Worm (Caenorhabditis elegans) whole organism, young adult: ENCODE results near the gene T10B5.4.

Experiments used
- B0336.3 ChIP-seq: fragments of 200-800 bp; sonication (Bioruptor generic); IDR thresholded peaks from 2 replicates; pipeline ENCODE4 v1.3.6; 2022; ENCODE audit warnings: missing genetic modification characterization, missing compliant biosample characterization
- D2030.7 ChIP-seq: fragments of 200-800 bp; sonication (Bioruptor generic); IDR thresholded peaks from 2 replicates; pipeline ENCODE4 v1.3.6; 2022; ENCODE audit warnings: missing genetic modification reagents, missing genetic modification characterization, missing compliant biosample characterization
- F10E7.11 ChIP-seq: sonication (generic microtip); optimal IDR thresholded peaks from 2 replicates; lab custom pipeline; 2017; ENCODE audit warnings: mild to moderate bottlenecking, missing genetic modification characterization, moderate library complexity, missing compliant biosample characterization
- F33H1.4 ChIP-seq: fragments of 200-800 bp; sonication (Bioruptor generic); IDR thresholded peaks from 2 replicates; pipeline ENCODE4 v1.3.6; 2022; ENCODE audit warnings: missing genetic modification reagents, missing genetic modification characterization, missing compliant biosample characterization
- F39B2.1 ChIP-seq: fragments of 200-800 bp; sonication (Bioruptor generic); IDR thresholded peaks from 2 replicates; pipeline ENCODE4 v1.3.6; 2022; ENCODE audit warnings: missing genetic modification reagents, missing genetic modification characterization, missing compliant biosample characterization
- F52B5.7 ChIP-seq: sonication (generic microtip); optimal IDR thresholded peaks from 2 replicates; lab custom pipeline; 2016; ENCODE audit warnings: mild to moderate bottlenecking, missing genetic modification characterization, missing compliant biosample characterization
- F57A8.1 ChIP-seq: fragments of 200-800 bp; sonication (Bioruptor generic); optimal IDR thresholded peaks from 2 replicates; lab custom pipeline; 2018; ENCODE audit warnings: mild to moderate bottlenecking, missing genetic modification characterization, moderate library complexity, missing compliant biosample characterization
- F57C9.4 ChIP-seq: sonication (generic microtip); optimal IDR thresholded peaks from 2 replicates; lab custom pipeline; 2017; ENCODE audit warnings: mild to moderate bottlenecking, missing genetic modification characterization, missing compliant biosample characterization
- Y53F4B.3 ChIP-seq: fragments of 200-800 bp; sonication (Bioruptor generic); IDR thresholded peaks from 2 replicates; pipeline ENCODE4 v1.3.6; 2022; ENCODE audit warnings: missing genetic modification reagents, missing genetic modification characterization, missing compliant biosample characterization
- Y79H2A.3 ChIP-seq: fragments of 200-800 bp; sonication (Bioruptor generic); conservative IDR thresholded peaks from 2 replicates; pipeline ENCODE4 v1.3.6; 2022; ENCODE audit warnings: missing genetic modification reagents, missing genetic modification characterization, missing compliant biosample characterization
- ama-1 ChIP-seq, 3 experiments: fragments of 150-350 bp in 1 of 3; sonication (generic microtip) in 2 of 3; optimal IDR thresholded peaks; 2 replicates each; lab custom pipeline; 2014 to 2018; ENCODE audit warnings: missing biosample characterization in 2 of 3, missing genetic modification characterization in 2 of 3, missing genetic modification reagents in 2 of 3
- athp-1 ChIP-seq: sonication (generic microtip); optimal IDR thresholded peaks from 2 replicates; lab custom pipeline; 2017; ENCODE audit warnings: mild to moderate bottlenecking, missing genetic modification characterization, missing compliant biosample characterization
- ccch-3 ChIP-seq: fragments of 200-800 bp; sonication (Bioruptor generic); optimal IDR thresholded peaks from 2 replicates; lab custom pipeline; 2018; ENCODE audit warnings: mild to moderate bottlenecking, missing genetic modification characterization, missing compliant biosample characterization
- cebp-1 ChIP-seq, 2 experiments: fragments of 200-800 bp in 1 of 2; sonication (Bioruptor generic) in 1 of 2; sonication (generic microtip) in 1 of 2; IDR thresholded peaks in 1 of 2; optimal IDR thresholded peaks in 1 of 2; 2 replicates each; pipeline versions ENCODE4 v1.3.6 to Lab custom; 2017 to 2022; ENCODE audit warnings: missing compliant biosample characterization in 2 of 2, missing genetic modification characterization in 2 of 2, mild to moderate bottlenecking in 1 of 2, missing genetic modification reagents in 1 of 2, moderate library complexity in 1 of 2
- ceh-58 ChIP-seq: fragments of 200-800 bp; sonication (Bioruptor generic); IDR thresholded peaks from 2 replicates; pipeline ENCODE4 v1.3.6; 2022; ENCODE audit warnings: missing genetic modification characterization, missing compliant biosample characterization
- die-1 ChIP-seq: sonication (generic microtip); optimal IDR thresholded peaks from 2 replicates; lab custom pipeline; 2016; ENCODE audit warnings: missing genotype, mild to moderate bottlenecking, missing genetic modification characterization, missing compliant biosample characterization
- dpff-1 ChIP-seq: sonication (generic microtip); optimal IDR thresholded peaks from 2 replicates; lab custom pipeline; 2017; ENCODE audit warnings: mild to moderate bottlenecking, missing genetic modification characterization, missing compliant biosample characterization
- hlh-12 ChIP-seq: sonication (generic microtip); optimal IDR thresholded peaks from 2 replicates; lab custom pipeline; 2016; ENCODE audit warnings: missing genetic modification characterization, missing compliant biosample characterization
- hmg-20 ChIP-seq: fragments of 200-800 bp; sonication (Bioruptor generic); IDR thresholded peaks from 2 replicates; pipeline ENCODE4 v1.3.6; 2022; ENCODE audit warnings: missing genetic modification reagents, missing genetic modification characterization, missing compliant biosample characterization
- hrde-1 ChIP-seq: sonication (generic microtip); optimal IDR thresholded peaks from 2 replicates; lab custom pipeline; 2016; ENCODE audit warnings: missing genetic modification characterization, mild to moderate bottlenecking, missing compliant biosample characterization, moderate library complexity, missing genotype, missing genetic modification reagents, borderline replicate concordance
- madf-6 ChIP-seq: fragments of 200-800 bp; sonication (Bioruptor generic); IDR thresholded peaks from 2 replicates; pipeline ENCODE4 v1.3.6; 2022; ENCODE audit warnings: missing genetic modification reagents, missing genetic modification characterization, missing compliant biosample characterization
- nfya-1 ChIP-seq: sonication (generic microtip); optimal IDR thresholded peaks from 2 replicates; lab custom pipeline; 2017; ENCODE audit warnings: antibody characterized with exemption, missing compliant biosample characterization, missing genetic modification characterization, borderline replicate concordance; ENCODE audit not compliant: insufficient read depth
- nfya-2 ChIP-seq: fragments of 200-800 bp; sonication (Bioruptor generic); IDR thresholded peaks from 2 replicates; pipeline ENCODE4 v1.3.6; 2022; ENCODE audit warnings: missing genetic modification reagents, missing genetic modification characterization, missing compliant biosample characterization
- sea-2 ChIP-seq: fragments of 200-800 bp; sonication (Bioruptor generic); IDR thresholded peaks from 2 replicates; pipeline ENCODE4 v1.3.6; 2022; ENCODE audit warnings: missing genetic modification characterization, missing compliant biosample characterization
- snpc-1.3 ChIP-seq: sonication (generic microtip); optimal IDR thresholded peaks from 2 replicates; lab custom pipeline; 2017; ENCODE audit warnings: missing genetic modification characterization, mild to moderate bottlenecking, missing compliant biosample characterization, antibody characterized with exemption, moderate library complexity, missing genotype, missing genetic modification reagents; ENCODE audit not compliant: insufficient read depth
- sptf-2 ChIP-seq: fragments of 200-800 bp; sonication (Bioruptor generic); optimal IDR thresholded peaks from 2 replicates; lab custom pipeline; 2018; ENCODE audit warnings: mild to moderate bottlenecking, missing genetic modification characterization, missing compliant biosample characterization
- tlf-1 ChIP-seq: fragments of 200-800 bp; sonication (Bioruptor generic); optimal IDR thresholded peaks from 2 replicates; lab custom pipeline; 2018; ENCODE audit warnings: mild to moderate bottlenecking, missing genetic modification characterization, missing compliant biosample characterization
- unc-130 ChIP-seq: sonication (generic microtip); optimal IDR thresholded peaks from 2 replicates; lab custom pipeline; 2016; ENCODE audit warnings: missing genetic modification reagents, missing genetic modification characterization, missing compliant biosample characterization
- unc-62 ChIP-seq: fragments of 150-350 bp; optimal IDR thresholded peaks from 2 replicates; lab custom pipeline; 2014; ENCODE audit warnings: missing biosample characterization, missing genetic modification reagents, missing genetic modification characterization
- ztf-22 ChIP-seq: fragments of 200-800 bp; sonication (Bioruptor generic); optimal IDR thresholded peaks from 2 replicates; lab custom pipeline; 2018; ENCODE audit warnings: mild to moderate bottlenecking, missing genetic modification characterization, moderate library complexity, missing compliant biosample characterization
- ztf-25 ChIP-seq: fragments of 200-800 bp; sonication (Bioruptor generic); IDR thresholded peaks from 2 replicates; pipeline ENCODE4 v1.3.6; 2022; ENCODE audit warnings: missing genetic modification reagents, missing genetic modification characterization, missing compliant biosample characterization
- ztf-26 ChIP-seq: sonication (generic microtip); optimal IDR thresholded peaks from 2 replicates; lab custom pipeline; 2017; ENCODE audit warnings: missing genetic modification characterization, missing compliant biosample characterization
- ztf-28 ChIP-seq: fragments of 200-800 bp; sonication (Bioruptor generic); IDR thresholded peaks from 2 replicates; pipeline ENCODE4 v1.3.6; 2022; ENCODE audit warnings: missing genetic modification reagents, missing genetic modification characterization, missing compliant biosample characterization
- ztf-3 ChIP-seq: fragments of 200-800 bp; sonication (Bioruptor generic); optimal IDR thresholded peaks from 2 replicates; lab custom pipeline; 2018; ENCODE audit warnings: mild to moderate bottlenecking, missing genetic modification characterization, missing compliant biosample characterization

T10B5.4 gene

ce11 chrV:1864997-1865396, 6.6 kb downstream of the T10B5.4 start:
- no peak for TF ChIP-seq Y79H2A.3 (GFP tag; lab: Robert Waterston, UW)
- TF ChIP-seq Y53F4B.3 (GFP tag; lab: Robert Waterston, UW): no peak
- TF ChIP-seq ccch-3 (GFP tag; lab: Kevin White, UChicago): no peak
- no peak for TF ChIP-seq sptf-2 (GFP tag; lab: Kevin White, UChicago)
- TF ChIP-seq snpc-1.3: no peak
- TF ChIP-seq D2030.7 (GFP tag; lab: Robert Waterston, UW): no peak

- no peak for TF ChIP-seq F10E7.11 (tag; lab: Kevin White, UChicago)
- TF ChIP-seq athp-1 (tag; lab: Kevin White, UChicago): peak; percentile 6
- TF ChIP-seq, all 124 proteins: peak for 1
Observed at ce11 chrV:1862954-1863353, 8.7 kb downstream of the T10B5.4 start.

ce11 chrV:1857840-1858239, 13.8 kb downstream of the T10B5.4 start:
- no peak for TF ChIP-seq unc-62
- TF ChIP-seq unc-130 (GFP tag; lab: Kevin White, UChicago): no peak
- TF ChIP-seq hrde-1 (tag; lab: Kevin White, UChicago): no peak
- no peak for TF ChIP-seq dpff-1 (tag; lab: Kevin White, UChicago)
- TF ChIP-seq ceh-58 (GFP tag; lab: Robert Waterston, UW): no peak
- no peak for TF ChIP-seq F52B5.7 (tag; lab: Kevin White, UChicago)
- no peak for TF ChIP-seq F39B2.1 (GFP tag; lab: Robert Waterston, UW)
- no peak for TF ChIP-seq F33H1.4 (GFP tag; lab: Robert Waterston, UW)
- no peak for TF ChIP-seq tlf-1 (GFP tag; lab: Kevin White, UChicago)
- TF ChIP-seq nfya-1 (tag; lab: Kevin White, UChicago): no peak
- no peak for TF ChIP-seq cebp-1 (GFP tag; IDR thresholded peaks at IDR 0.05; lab: Robert Waterston, UW)
- no peak for TF ChIP-seq cebp-1 (tag; optimal IDR thresholded peaks at IDR 0.05; lab: Kevin White, UChicago)
- no peak for TF ChIP-seq Y79H2A.3 (GFP tag; lab: Robert Waterston, UW)
- TF ChIP-seq madf-6 (GFP tag; lab: Robert Waterston, UW): no peak
- no peak for TF ChIP-seq ztf-26 (tag; lab: Kevin White, UChicago)
- no peak for TF ChIP-seq hlh-12
- no peak for TF ChIP-seq sea-2 (GFP tag; lab: Robert Waterston, UW)

- TF ChIP-seq nfya-2 (GFP tag; lab: Robert Waterston, UW): no peak
- TF ChIP-seq ztf-28: no peak
- TF ChIP-seq ztf-3 (GFP tag; lab: Kevin White, UChicago): no peak
- no peak for TF ChIP-seq F57C9.4 (tag; lab: Kevin White, UChicago)
- TF ChIP-seq ztf-25: no peak
- TF ChIP-seq die-1: no peak
- TF ChIP-seq ztf-22 (GFP tag; lab: Kevin White, UChicago): no peak
- no peak for TF ChIP-seq ama-1 (optimal IDR thresholded peaks at IDR 0.05; lab: Kevin White, UChicago)
- TF ChIP-seq ama-1 (GFP tag; optimal IDR thresholded peaks at IDR 0.05; lab: Kevin White, UChicago): no peak
- TF ChIP-seq F57A8.1 (GFP tag; lab: Kevin White, UChicago): no peak
- no peak for TF ChIP-seq hmg-20
- TF ChIP-seq B0336.3 (GFP tag; lab: Robert Waterston, UW): no peak
Observed at ce11 chrV:1856176-1856575, 15.4 kb downstream of the T10B5.4 start, which contains the start of gene T10B5.10. TSS of gene T10B5.10 (minus strand) at chrV:1856276.
